Fruit fly (Drosophila melanogaster) whole organism: Measurements from ENCODE around the gene CG18178.

Experiments used
- CG8478 ChIP-seq: fragments of >200 bp; optimal IDR thresholded peaks from 2 replicates; lab custom pipeline; 2018; ENCODE audit warnings: inconsistent platforms
- psq ChIP-seq: fragments of >200 bp; optimal IDR thresholded peaks from 2 replicates; lab custom pipeline; 2017

dm6 chr3L:9745393-9745792 lies 26.4 kb upstream of the CG18178 start:
- TF ChIP-seq psq (lab: Kevin White, UChicago), result no peak
- TF ChIP-seq CG8478 (lab: Kevin White, UChicago), result no peak
